Fruit fly (Drosophila melanogaster): Measurements from ENCODE around the gene CG11755.

The CG11755 gene

DNA sequence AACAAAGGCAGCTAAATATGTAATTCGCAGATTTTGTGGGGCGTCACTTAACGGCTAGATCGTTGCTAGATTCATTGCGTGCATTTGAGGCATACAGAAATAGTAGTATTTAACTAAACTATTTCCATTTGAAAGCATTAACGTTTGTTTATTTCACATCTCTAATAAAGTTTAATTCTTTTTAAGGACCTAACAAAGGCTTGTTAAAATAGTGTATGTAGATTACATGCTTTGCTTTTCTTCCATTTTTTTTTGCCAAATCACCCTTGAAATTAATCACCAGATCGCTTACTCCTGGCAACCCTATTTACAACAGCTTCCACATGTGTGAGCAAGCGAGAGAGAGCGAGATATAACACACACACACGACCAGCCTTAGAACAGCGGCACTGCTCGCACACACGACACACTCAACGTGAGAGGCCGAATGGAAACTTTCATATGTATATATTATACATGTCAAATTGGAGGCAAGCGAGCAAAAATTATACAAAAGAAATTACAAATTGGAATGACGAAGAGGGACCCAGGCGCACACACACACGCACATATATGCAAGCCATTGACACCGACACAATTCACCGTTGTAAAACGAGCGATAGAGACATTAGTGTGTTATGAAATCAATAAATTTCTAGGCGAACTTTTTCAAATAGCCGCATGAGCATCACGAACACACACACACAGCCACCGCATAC lies 17.4 kb upstream of the CG11755 start (continued):
- TF ChIP-seq pan (optimal IDR thresholded peaks at IDR 0.05) (no peak), pan (GFP tag; optimal IDR thresholded peaks at IDR 0.05 in 1 of 2, IDR thresholded peaks at IDR 0.05 in 1 of 2) (no peak), Oaz (GFP tag; IDR thresholded peaks at IDR 0.05) (no peak), CG10274 (GFP tag; optimal IDR thresholded peaks at IDR 0.05) (peak; percentile 17), CG18599 (GFP tag; optimal IDR thresholded peaks at IDR 0.05) (peak; percentile 77), MBD-R2 (GFP tag; IDR thresholded peaks at IDR 0.05) (peak; percentile 41; the same call in 1 of the 2 replicates), CG17359 (tag; optimal IDR thresholded peaks at IDR 0.05) (peak; percentile 52), Optix (GFP tag; IDR thresholded peaks at IDR 0.05) (peak; percentile 42; the same call in 1 of the 3 replicates), Dp (GFP tag; optimal IDR thresholded peaks at IDR 0.05) (no peak), CG4282 (GFP tag; optimal IDR thresholded peaks at IDR 0.05) (peak; percentile 37), CG13296 (GFP tag; optimal IDR thresholded peaks at IDR 0.05) (peak; percentile 17), toy (GFP tag; IDR thresholded peaks at IDR 0.05) (0 out of 2 replicates have a peak, but pooled peaks have one; percentile 22), CG34224 (GFP tag; IDR thresholded peaks at IDR 0.05; ENCODE audit: partially characterized antibody) (no peak), CG33557 (GFP tag; optimal IDR thresholded peaks at IDR 0.05) (peak; percentile 25), CG3407 (GFP tag; optimal IDR thresholded peaks at IDR 0.05) (no peak), Ptx1 (GFP tag; IDR thresholded peaks at IDR 0.05) (peak; percentile 58; the same call in 1 of the 2 replicates), Mes4 (GFP tag; optimal IDR thresholded peaks at IDR 0.05) (no peak), wek (GFP tag; optimal IDR thresholded peaks at IDR 0.05) (peak; percentile 34), sc (optimal IDR thresholded peaks at IDR 0.05) (no peak), sc (GFP tag; optimal IDR thresholded peaks at IDR 0.05) (no peak), fd64A (GFP tag; optimal IDR thresholded peaks at IDR 0.05) (peak; percentile 29), CG7357 (GFP tag; IDR thresholded peaks at IDR 0.05) (no peak), lola (GFP tag; optimal IDR thresholded peaks at IDR 0.05) (peak in 1 of 3 experiments; percentile 50), sens (GFP tag) (peak; percentile 92), CG18476 (GFP tag; optimal IDR thresholded peaks at IDR 0.05) (peak; percentile 13), CG15601 (tag; optimal IDR thresholded peaks at IDR 0.05) (peak; percentile 59), gsb-n (tag; optimal IDR thresholded peaks at IDR 0.05) (peak; percentile 55), CG8765 (GFP tag; IDR thresholded peaks at IDR 0.05) (no peak), CG1602 (GFP tag; optimal IDR thresholded peaks at IDR 0.05) (peak; percentile 26), E2f1 (GFP tag; IDR thresholded peaks at IDR 0.05) (no peak), CG11398 (GFP tag; optimal IDR thresholded peaks at IDR 0.05) (peak; percentile 18), stwl (tag; optimal IDR thresholded peaks at IDR 0.05) (peak; percentile 34), Nf-YC (tag; optimal IDR thresholded peaks at IDR 0.05) (peak; percentile 65), CG2120 (GFP tag; optimal IDR thresholded peaks at IDR 0.05) (peak; percentile 74), CG9932 (GFP tag; IDR thresholded peaks at IDR 0.05) (peak; percentile 72), CG14965 (GFP tag; optimal IDR thresholded peaks at IDR 0.05; ENCODE audit: borderline replicate concordance) (no peak), E2f2 (GFP tag; IDR thresholded peaks at IDR 0.05) (peak; percentile 24; the same call in 1 of the 2 replicates), Myb (GFP tag; optimal IDR thresholded peaks at IDR 0.05) (peak; percentile 18), dpn (GFP tag; optimal IDR thresholded peaks at IDR 0.05) (peak; percentile 36 to 57), NK7.1 (GFP tag; optimal IDR thresholded peaks at IDR 0.05) (peak; percentile 42), Nf-YA (GFP tag; IDR thresholded peaks at IDR 0.05) (peak; percentile 40; the same call in 1 of the 2 replicates), CG30020 (tag; optimal IDR thresholded peaks at IDR 0.05) (no peak), Hmr (GFP tag; optimal IDR thresholded peaks at IDR 0.05) (peak; percentile 77), zen (tag; optimal IDR thresholded peaks at IDR 0.05) (peak; percentile 44), CG9727 (GFP tag; optimal IDR thresholded peaks at IDR 0.05) (peak; percentile 59), CG17612 (GFP tag; IDR thresholded peaks at IDR 0.05) (peak; percentile 53; the same call in 1 of the 2 replicates), Neu2 (GFP tag; optimal IDR thresholded peaks at IDR 0.05; ENCODE audit: borderline replicate concordance) (no peak), luna (GFP tag; optimal IDR thresholded peaks at IDR 0.05) (peak; percentile 5), Ssrp (tag; optimal IDR thresholded peaks at IDR 0.05) (peak; percentile 36)

All from whole organism, embryonic.